Fruit fly (Drosophila melanogaster) whole organism, embryonic: ENCODE measurements around the gene CG32318.

Experiments used
- CG10209 ChIP-seq: fragments of 200-800 bp; sonication (Bioruptor generic); optimal IDR thresholded peaks from 3 replicates; lab custom pipeline; 2017; ENCODE audit warnings: missing biosample characterization, mild to moderate bottlenecking, missing genetic modification characterization, missing genetic modification reagents
- CG11560 ChIP-seq: fragments of 200-800 bp; sonication (Bioruptor generic); IDR thresholded peaks from 3 replicates; pipeline ENCODE4 v1.3.6; 2022; ENCODE audit warnings: missing biosample characterization, missing genetic modification characterization
- CG12071 ChIP-seq: fragments of 200-800 bp; sonication (Bioruptor generic); optimal IDR thresholded peaks from 3 replicates; lab custom pipeline; 2018; ENCODE audit warnings: missing biosample characterization, mild to moderate bottlenecking, missing genetic modification characterization
- CG13775 ChIP-seq: fragments of 200-800 bp; sonication (Bioruptor generic); optimal IDR thresholded peaks from 3 replicates; lab custom pipeline; 2017; ENCODE audit warnings: missing biosample characterization, mild to moderate bottlenecking, missing genetic modification characterization
- CG15073 ChIP-seq: fragments of 200-800 bp; sonication (Bioruptor generic); optimal IDR thresholded peaks from 2 replicates; lab custom pipeline; 2016; ENCODE audit warnings: missing biosample characterization, missing genetic modification characterization
- CG17912 ChIP-seq: fragments of 200-800 bp; sonication (Bioruptor generic); optimal IDR thresholded peaks from 2 replicates; lab custom pipeline; 2018; ENCODE audit warnings: missing biosample characterization, mild to moderate bottlenecking, missing genetic modification characterization
- CG18764 ChIP-seq: fragments of 200-800 bp; sonication (Bioruptor generic); optimal IDR thresholded peaks from 3 replicates; lab custom pipeline; 2016; ENCODE audit warnings: missing biosample characterization, missing genetic modification characterization
- CG3065 ChIP-seq: fragments of 200-800 bp; sonication (Bioruptor generic); optimal IDR thresholded peaks from 2 replicates; lab custom pipeline; 2016; ENCODE audit warnings: missing biosample characterization, missing genetic modification characterization
- CG3281 ChIP-seq: fragments of 200-800 bp; sonication (Bioruptor generic); optimal IDR thresholded peaks from 3 replicates; lab custom pipeline; 2017; ENCODE audit warnings: missing biosample characterization, mild to moderate bottlenecking, missing genetic modification characterization
- CG34224 ChIP-seq: fragments of 200-800 bp; sonication (Bioruptor generic); IDR thresholded peaks from 3 replicates; pipeline ENCODE4 v1.3.6; 2022; ENCODE audit warnings: missing biosample characterization, missing genetic modification characterization; ENCODE audit not compliant: partially characterized antibody
- CG3726 ChIP-seq: fragments of 200-800 bp; sonication (Bioruptor generic); IDR thresholded peaks from 3 replicates; pipeline ENCODE4, ENCODE4 v1.3.6; 2022; ENCODE audit warnings: missing biosample characterization, missing genetic modification characterization
- CG5245 ChIP-seq: fragments of 200-800 bp; sonication (Bioruptor generic); optimal IDR thresholded peaks from 3 replicates; lab custom pipeline; 2016; ENCODE audit warnings: missing biosample characterization, missing genetic modification characterization
- CG6854 ChIP-seq: fragments of 200-800 bp; sonication (Bioruptor generic); optimal IDR thresholded peaks from 3 replicates; lab custom pipeline; 2017; ENCODE audit warnings: missing biosample characterization, mild to moderate bottlenecking, missing genetic modification characterization
- CG7271 ChIP-seq: fragments of 200-800 bp; sonication (Bioruptor generic); optimal IDR thresholded peaks from 2 replicates; lab custom pipeline; 2018; ENCODE audit warnings: missing biosample characterization, mild to moderate bottlenecking, missing genetic modification characterization, moderate library complexity
- CG8359 ChIP-seq: fragments of 200-800 bp; sonication (Bioruptor generic); optimal IDR thresholded peaks from 2 replicates; lab custom pipeline; 2017; ENCODE audit warnings: missing biosample characterization, mild to moderate bottlenecking, missing genetic modification characterization, borderline replicate concordance
- CG8478 ChIP-seq: fragments of >200 bp; optimal IDR thresholded peaks from 2 replicates; lab custom pipeline; 2018
- CG9215 ChIP-seq: fragments of 200-800 bp; sonication (Bioruptor generic); IDR thresholded peaks from 2 replicates; pipeline ENCODE4 v1.3.6; 2022; ENCODE audit warnings: missing biosample characterization, missing genetic modification characterization
- Dad ChIP-seq: fragments of 200-800 bp; sonication (Bioruptor generic); optimal IDR thresholded peaks from 3 replicates; lab custom pipeline; 2016; ENCODE audit warnings: missing biosample characterization, missing genetic modification characterization
- Dek ChIP-seq: fragments of 200-800 bp; sonication (Bioruptor generic); optimal IDR thresholded peaks from 3 replicates; lab custom pipeline; 2019; ENCODE audit warnings: missing biosample characterization, mild to moderate bottlenecking, missing genetic modification characterization, moderate library complexity
- Dip2 ChIP-seq: fragments of 200-800 bp; sonication (Bioruptor generic); IDR thresholded peaks from 2 replicates; pipeline ENCODE4 v1.3.6; 2022; ENCODE audit warnings: missing biosample characterization, missing genetic modification characterization
- E2f1 ChIP-seq: fragments of 200-800 bp; sonication (Bioruptor generic); IDR thresholded peaks from 2 replicates; pipeline ENCODE4 v1.3.6; 2022; ENCODE audit warnings: missing biosample characterization, missing genetic modification characterization
- Elba2 ChIP-seq: fragments of 200-800 bp; sonication (Bioruptor generic); optimal IDR thresholded peaks from 3 replicates; lab custom pipeline; 2016; ENCODE audit warnings: missing biosample characterization, missing genetic modification characterization
- H15 ChIP-seq: fragments of 200-800 bp; sonication (Bioruptor generic); IDR thresholded peaks from 3 replicates; pipeline ENCODE4 v1.3.6; 2022; ENCODE audit warnings: missing biosample characterization, missing genetic modification characterization
- Hmr ChIP-seq: fragments of 200-800 bp; sonication (Bioruptor generic); optimal IDR thresholded peaks from 3 replicates; lab custom pipeline; 2017; ENCODE audit warnings: mild to moderate bottlenecking, missing biosample characterization, missing genetic modification reagents, missing genetic modification characterization
- Hr39 ChIP-seq: fragments of >200 bp; optimal IDR thresholded peaks from 2 replicates; lab custom pipeline; 2017
- Hr78 ChIP-seq, 2 experiments: fragments of 200-800 bp in 1 of 2; fragments of >200 bp in 1 of 2; sonication (Bioruptor generic) in 1 of 2; optimal IDR thresholded peaks; 2 replicates each; lab custom pipeline; 2017 to 2019; ENCODE audit warnings: missing biosample characterization in 2 of 2, missing genetic modification characterization in 2 of 2, mild to moderate bottlenecking in 1 of 2, moderate library complexity in 1 of 2
- Kr ChIP-seq: fragments of 200-800 bp; sonication (Bioruptor generic); optimal IDR thresholded peaks from 2 replicates; lab custom pipeline; 2017; ENCODE audit warnings: missing biosample characterization, mild to moderate bottlenecking, missing genetic modification characterization
- Lpt ChIP-seq: fragments of >200 bp; optimal IDR thresholded peaks from 2 replicates; lab custom pipeline; 2018; ENCODE audit warnings: missing biosample characterization, missing genetic modification characterization
- Six4 ChIP-seq: fragments of 200-800 bp; sonication (Bioruptor generic); optimal IDR thresholded peaks from 2 replicates; lab custom pipeline; 2016; ENCODE audit warnings: missing biosample characterization, missing genetic modification characterization
- Sox102F ChIP-seq: fragments of 200-800 bp; sonication (Bioruptor generic); optimal IDR thresholded peaks from 2 replicates; lab custom pipeline; 2018; ENCODE audit warnings: missing biosample characterization, mild to moderate bottlenecking, missing genetic modification characterization, moderate library complexity
- Sry-δ ChIP-seq: fragments of 200-800 bp; sonication (Bioruptor generic); optimal IDR thresholded peaks from 2 replicates; lab custom pipeline; 2016; ENCODE audit warnings: missing biosample characterization, missing genetic modification characterization
- bab2 ChIP-seq: fragments of 200-800 bp; sonication (Bioruptor generic); optimal IDR thresholded peaks from 2 replicates; lab custom pipeline; 2016; ENCODE audit warnings: missing biosample characterization, missing genetic modification characterization
- cwo ChIP-seq: fragments of 200-800 bp; sonication (Bioruptor generic); optimal IDR thresholded peaks from 3 replicates; lab custom pipeline; 2017; ENCODE audit warnings: missing biosample characterization, missing genetic modification characterization, mild to moderate bottlenecking, moderate library complexity, missing genetic modification reagents
- dmrt11E ChIP-seq: fragments of 200-800 bp; sonication (Bioruptor generic); optimal IDR thresholded peaks from 3 replicates; lab custom pipeline; 2018; ENCODE audit warnings: missing biosample characterization, mild to moderate bottlenecking, missing genetic modification characterization, moderate library complexity
- fu2 ChIP-seq: fragments of 200-800 bp; sonication (Bioruptor generic); optimal IDR thresholded peaks from 2 replicates; lab custom pipeline; 2016; ENCODE audit warnings: missing biosample characterization, missing genetic modification characterization
- gro ChIP-seq: fragments of 200-800 bp; sonication (Bioruptor generic); optimal IDR thresholded peaks from 2 replicates; lab custom pipeline; 2016; ENCODE audit warnings: missing biosample characterization, missing genetic modification characterization
- gt ChIP-seq: fragments of 200-800 bp; sonication (Bioruptor generic); IDR thresholded peaks from 2 replicates; pipeline ENCODE4 v1.3.6; 2022; ENCODE audit warnings: missing biosample characterization, missing genetic modification characterization
- h ChIP-seq: fragments of >200 bp; optimal IDR thresholded peaks from 2 replicates; lab custom pipeline; 2017
- insv ChIP-seq, 2 experiments: fragments of 200-800 bp; sonication (Bioruptor generic); optimal IDR thresholded peaks; 3 replicates each; lab custom pipeline; 2016 to 2018; ENCODE audit warnings: missing biosample characterization in 2 of 2, missing genetic modification characterization in 2 of 2
- jigr1 ChIP-seq: fragments of 200-800 bp; sonication (Bioruptor generic); IDR thresholded peaks from 3 replicates; pipeline ENCODE4 v1.3.6; 2022; ENCODE audit warnings: missing biosample characterization, missing genetic modification characterization
- kay ChIP-seq: fragments of 200-800 bp; sonication (Bioruptor generic); optimal IDR thresholded peaks from 2 replicates; lab custom pipeline; 2016; ENCODE audit warnings: missing biosample characterization, missing genetic modification characterization
- ken ChIP-seq: fragments of 200-800 bp; sonication (Bioruptor generic); IDR thresholded peaks from 3 replicates; pipeline ENCODE4 v1.3.6; 2022; ENCODE audit warnings: missing biosample characterization, missing genetic modification characterization
- nerfin-1 ChIP-seq: fragments of 200-800 bp; sonication (Bioruptor generic); optimal IDR thresholded peaks from 3 replicates; lab custom pipeline; 2019; ENCODE audit warnings: missing biosample characterization, mild to moderate bottlenecking, missing genetic modification characterization, moderate library complexity
- nmo ChIP-seq: fragments of 200-800 bp; sonication (Bioruptor generic); optimal IDR thresholded peaks from 2 replicates; lab custom pipeline; 2018; ENCODE audit warnings: missing biosample characterization, mild to moderate bottlenecking, missing genetic modification characterization, moderate library complexity
- pzg ChIP-seq: fragments of 200-800 bp; sonication (Bioruptor generic); optimal IDR thresholded peaks from 3 replicates; lab custom pipeline; 2018; ENCODE audit warnings: missing biosample characterization, mild to moderate bottlenecking, missing genetic modification characterization, moderate library complexity
- sd ChIP-seq: fragments of 200-800 bp; sonication (Bioruptor generic); optimal IDR thresholded peaks from 3 replicates; lab custom pipeline; 2018; ENCODE audit warnings: missing biosample characterization, mild to moderate bottlenecking, missing genetic modification characterization, moderate library complexity
- sens ChIP-seq: fragments of 200-800 bp; sonication (Bioruptor generic); peaks from one replicate; lab custom pipeline; 2016; ENCODE audit warnings: missing biosample characterization, missing genetic modification characterization
- sug ChIP-seq: fragments of 200-800 bp; optimal IDR thresholded peaks from 2 replicates; lab custom pipeline; 2019; ENCODE audit warnings: missing biosample characterization, mild to moderate bottlenecking, missing genetic modification characterization, moderate library complexity
- trem ChIP-seq: fragments of 200-800 bp; optimal IDR thresholded peaks from 3 replicates; lab custom pipeline; 2019; ENCODE audit warnings: missing biosample characterization, mild to moderate bottlenecking, missing genetic modification characterization, moderate library complexity
- usp ChIP-seq: fragments of >200 bp; optimal IDR thresholded peaks from 2 replicates; lab custom pipeline; 2017; ENCODE audit warnings: missing biosample characterization, missing genetic modification characterization

The CG32318 gene

dm6 chr3L:1204674-1205547 is 41.8 kb downstream of the CG32318 start, which contains the start of gene CG9119 (continued):
- TF ChIP-seq Dek (tag; lab: Kevin White, UChicago) (peak; percentile 65), CG13775 (peak; percentile 68), H15 (GFP tag; lab: Robert Waterston, UW) (0 out of 3 replicates have a peak, but pooled peaks have one; percentile 12), usp (GFP tag; lab: Kevin White, UChicago) (no peak), CG8478 (no peak), CG3065 (GFP tag; lab: Kevin White, UChicago) (no peak), pzg (no peak), Sry-δ (GFP tag; lab: Kevin White, UChicago) (peak; percentile 24), sug (tag; lab: Kevin White, UChicago) (peak; percentile 83), Sox102F (peak; percentile 37), ken (no peak), nmo (GFP tag; lab: Kevin White, UChicago) (peak; percentile 66), nerfin-1 (peak; percentile 59), CG18764 (GFP tag; lab: Kevin White, UChicago) (no peak), fu2 (GFP tag; lab: Kevin White, UChicago) (peak; percentile 64), Six4 (GFP tag; lab: Kevin White, UChicago) (peak; percentile 54), CG34224 (no peak), CG5245 (GFP tag; lab: Kevin White, UChicago) (peak; percentile 33), h (lab: Kevin White, UChicago) (no peak), CG7271 (tag; lab: Kevin White, UChicago) (no peak), CG9215 (GFP tag; lab: Robert Waterston, UW) (peak; percentile 63), Kr (GFP tag; lab: Kevin White, UChicago) (peak; percentile 25), Dip2 (GFP tag; lab: Robert Waterston, UW) (peak; percentile 11; the same call in 1 of the 2 replicates), Hr78 (GFP tag; optimal IDR thresholded peaks at IDR 0.05; lab: Kevin White, UChicago) (peak in 1 of 2 experiments; percentile 78), kay (no peak), sd (tag; lab: Kevin White, UChicago) (peak; percentile 27), CG3726 (GFP tag; lab: Robert Waterston, UW) (0 out of 3 replicates have a peak, but pooled peaks have one; percentile 41), dmrt11E (tag; lab: Kevin White, UChicago) (peak; percentile 16), CG17912 (GFP tag; lab: Kevin White, UChicago) (no peak), Lpt (GFP tag; lab: Kevin White, UChicago) (no peak), CG6854 (no peak), E2f1 (GFP tag; lab: Robert Waterston, UW) (no peak), CG15073 (GFP tag; lab: Kevin White, UChicago) (no peak), CG8359 (peak; percentile 17), insv (GFP tag; optimal IDR thresholded peaks at IDR 0.05; lab: Kevin White, UChicago) (no peak), Hr39 (lab: Kevin White, UChicago) (no peak), sens (peak; percentile 90), CG11560 (tag; lab: Robert Waterston, UW) (peak; percentile 59; the same call in 2 of the 3 replicates), trem (tag; lab: Kevin White, UChicago) (peak; percentile 11), CG12071 (GFP tag; lab: Kevin White, UChicago) (no peak), gro (no peak), CG10209 (GFP tag; lab: Kevin White, UChicago) (peak; percentile 74), gt (GFP tag; lab: Robert Waterston, UW) (no peak), Elba2 (GFP tag; lab: Kevin White, UChicago) (no peak), jigr1 (GFP tag; lab: Robert Waterston, UW) (no peak), Hmr (GFP tag; lab: Kevin White, UChicago) (peak; percentile 78), Dad (GFP tag; lab: Kevin White, UChicago) (peak; percentile 22), CG3281 (peak; percentile 81), bab2 (peak; percentile 37), cwo (GFP tag; lab: Kevin White, UChicago) (peak; percentile 93)
